Fruit fly (Drosophila melanogaster) whole organism, embryonic: Measurements from ENCODE around the gene Sf3b1.

Experiments used
- Antp ChIP-seq: fragments of 200-800 bp; sonication (Bioruptor generic); optimal IDR thresholded peaks from 3 replicates; lab custom pipeline; 2016; ENCODE audit warnings: missing biosample characterization, missing genetic modification characterization
- Asciz ChIP-seq: fragments of 200-800 bp; sonication (Bioruptor generic); optimal IDR thresholded peaks from 2 replicates; lab custom pipeline; 2017; ENCODE audit warnings: missing biosample characterization, mild to moderate bottlenecking, missing genetic modification characterization, missing genetic modification reagents
- CG10959 ChIP-seq: fragments of 200-800 bp; sonication (Bioruptor generic); IDR thresholded peaks from 2 replicates; pipeline ENCODE4 v1.3.6; 2022; ENCODE audit warnings: missing biosample characterization, missing genetic modification characterization
- CG11085 ChIP-seq: fragments of 200-800 bp; sonication (Bioruptor generic); IDR thresholded peaks from 2 replicates; pipeline ENCODE4 v1.3.6; 2022; ENCODE audit warnings: missing biosample characterization, missing genetic modification characterization
- CG11093 ChIP-seq: fragments of 200-800 bp; sonication (Bioruptor generic); IDR thresholded peaks from 3 replicates; pipeline ENCODE4 v1.3.6; 2022; ENCODE audit warnings: missing biosample characterization, missing genetic modification characterization
- CG12104 ChIP-seq: fragments of 200-800 bp; sonication (Bioruptor generic); optimal IDR thresholded peaks from 3 replicates; lab custom pipeline; 2016; ENCODE audit warnings: missing biosample characterization, missing genetic modification characterization
- CG12155 ChIP-seq: fragments of 200-800 bp; sonication (Bioruptor generic); optimal IDR thresholded peaks from 3 replicates; lab custom pipeline; 2016; ENCODE audit warnings: missing biosample characterization, missing genetic modification characterization
- CG12391 ChIP-seq: fragments of 200-800 bp; sonication (Bioruptor generic); optimal IDR thresholded peaks from 3 replicates; lab custom pipeline; 2018; ENCODE audit warnings: missing biosample characterization, mild to moderate bottlenecking, missing genetic modification characterization, moderate library complexity
- CG15514 ChIP-seq: fragments of 200-800 bp; sonication (Bioruptor generic); optimal IDR thresholded peaks from 3 replicates; lab custom pipeline; 2017; ENCODE audit warnings: missing biosample characterization, missing genetic modification characterization, mild to moderate bottlenecking, moderate library complexity, missing genetic modification reagents
- CG15696 ChIP-seq: fragments of 200-800 bp; sonication (Bioruptor generic); optimal IDR thresholded peaks from 2 replicates; lab custom pipeline; 2019; ENCODE audit warnings: missing biosample characterization, mild to moderate bottlenecking, missing genetic modification characterization, moderate library complexity
- CG16813 ChIP-seq: fragments of 200-800 bp; sonication (Bioruptor generic); IDR thresholded peaks from 3 replicates; pipeline ENCODE4 v1.3.6; 2022; ENCODE audit warnings: missing biosample characterization, missing genetic modification characterization; ENCODE audit not compliant: partially characterized antibody
- CG17186 ChIP-seq: fragments of 200-800 bp; sonication (Bioruptor generic); optimal IDR thresholded peaks from 3 replicates; lab custom pipeline; 2017; ENCODE audit warnings: missing biosample characterization, missing genetic modification reagents, missing genetic modification characterization
- CG2120 ChIP-seq: fragments of 200-800 bp; sonication (Bioruptor generic); optimal IDR thresholded peaks from 3 replicates; lab custom pipeline; 2016; ENCODE audit warnings: missing biosample characterization, missing genetic modification characterization
- CG30403 ChIP-seq: fragments of 200-800 bp; sonication (Bioruptor generic); optimal IDR thresholded peaks from 3 replicates; lab custom pipeline; 2016; ENCODE audit warnings: missing biosample characterization, missing genetic modification characterization
- CG32767 ChIP-seq: fragments of 200-800 bp; sonication (Bioruptor generic); IDR thresholded peaks from 2 replicates; pipeline ENCODE4 v1.3.6; 2022; ENCODE audit warnings: missing biosample characterization, missing genetic modification characterization
- CG33213 ChIP-seq: fragments of 200-800 bp; sonication (Bioruptor generic); optimal IDR thresholded peaks from 3 replicates; lab custom pipeline; 2016; ENCODE audit warnings: missing biosample characterization, missing genetic modification characterization
- CG3726 ChIP-seq: fragments of 200-800 bp; sonication (Bioruptor generic); IDR thresholded peaks from 3 replicates; pipeline ENCODE4, ENCODE4 v1.3.6; 2022; ENCODE audit warnings: missing biosample characterization, missing genetic modification characterization
- CG5953 ChIP-seq: fragments of 200-800 bp; sonication (Bioruptor generic); IDR thresholded peaks from 2 replicates; pipeline ENCODE4 v1.3.6; 2022; ENCODE audit warnings: missing biosample characterization, missing genetic modification characterization
- CG6854 ChIP-seq: fragments of 200-800 bp; sonication (Bioruptor generic); optimal IDR thresholded peaks from 3 replicates; lab custom pipeline; 2017; ENCODE audit warnings: missing biosample characterization, mild to moderate bottlenecking, missing genetic modification characterization
- CG8290 ChIP-seq, 3 experiments: fragments of 200-800 bp; sonication (Bioruptor generic); optimal IDR thresholded peaks; 2 replicates each; lab custom pipeline; 2016 to 2019; ENCODE audit warnings: missing biosample characterization in 3 of 3, missing genetic modification characterization in 3 of 3, mild to moderate bottlenecking in 2 of 3, moderate library complexity in 1 of 3
- CTCF ChIP-seq: fragments of 200-800 bp; sonication (Bioruptor generic); optimal IDR thresholded peaks from 2 replicates; lab custom pipeline; 2017; ENCODE audit warnings: missing biosample characterization, mild to moderate bottlenecking, missing genetic modification characterization, moderate library complexity
- Deaf1 ChIP-seq: fragments of 200-800 bp; optimal IDR thresholded peaks from 3 replicates; lab custom pipeline; 2019; ENCODE audit warnings: missing biosample characterization, mild to moderate bottlenecking, missing genetic modification characterization, moderate library complexity
- Dfd ChIP-seq, 2 experiments: fragments of >200 bp; optimal IDR thresholded peaks; 2 replicates each; lab custom pipeline; 2017; ENCODE audit warnings: missing biosample characterization in 2 of 2, missing genetic modification characterization in 2 of 2
- Doc2 ChIP-seq: fragments of 200-800 bp; sonication (Bioruptor generic); IDR thresholded peaks from 2 replicates; pipeline ENCODE4 v1.3.6; 2022; ENCODE audit warnings: missing biosample characterization, missing genetic modification characterization
- Ets65A ChIP-seq: fragments of 200-800 bp; sonication (Bioruptor generic); peaks from one replicate; lab custom pipeline; 2016; ENCODE audit warnings: missing biosample characterization, missing genetic modification characterization
- HLH3B ChIP-seq: fragments of 200-800 bp; sonication (Bioruptor generic); IDR thresholded peaks from 2 replicates; pipeline ENCODE4 v1.3.6; 2022; ENCODE audit warnings: missing biosample characterization, missing genetic modification characterization
- HLH54F ChIP-seq: fragments of 200-800 bp; sonication (Bioruptor generic); optimal IDR thresholded peaks from 3 replicates; lab custom pipeline; 2016; ENCODE audit warnings: missing biosample characterization, missing genetic modification characterization
- Hand ChIP-seq: fragments of 200-800 bp; sonication (Bioruptor generic); optimal IDR thresholded peaks from 2 replicates; lab custom pipeline; 2017; ENCODE audit warnings: mild to moderate bottlenecking, missing biosample characterization, missing genetic modification reagents, missing genetic modification characterization
- Hr3 ChIP-seq: fragments of 200-800 bp; sonication (Bioruptor generic); optimal IDR thresholded peaks from 3 replicates; lab custom pipeline; 2016; ENCODE audit warnings: missing biosample characterization, missing genetic modification characterization
- Lpt ChIP-seq: fragments of >200 bp; optimal IDR thresholded peaks from 2 replicates; lab custom pipeline; 2018; ENCODE audit warnings: missing biosample characterization, missing genetic modification characterization
- Neu2 ChIP-seq: fragments of 200-800 bp; sonication (Bioruptor generic); optimal IDR thresholded peaks from 3 replicates; lab custom pipeline; 2016; ENCODE audit warnings: missing biosample characterization, missing genetic modification characterization, borderline replicate concordance
- Sin3A ChIP-seq: fragments of >200 bp; optimal IDR thresholded peaks from 2 replicates; lab custom pipeline; 2018
- Vsx1 ChIP-seq: fragments of 200-800 bp; sonication (Bioruptor generic); optimal IDR thresholded peaks from 2 replicates; lab custom pipeline; 2017; ENCODE audit warnings: missing biosample characterization, mild to moderate bottlenecking, missing genetic modification characterization, missing genetic modification reagents
- az2 ChIP-seq: fragments of 200-800 bp; sonication (Bioruptor generic); optimal IDR thresholded peaks from 3 replicates; lab custom pipeline; 2016; ENCODE audit warnings: missing biosample characterization, missing genetic modification characterization
- bsh ChIP-seq, 2 experiments: fragments of 200-800 bp; sonication (Bioruptor generic); optimal IDR thresholded peaks; 2 replicates each; lab custom pipeline; 2017 to 2018; ENCODE audit warnings: mild to moderate bottlenecking in 2 of 2, missing biosample characterization in 2 of 2, missing genetic modification characterization in 2 of 2, moderate library complexity in 1 of 2
- cg ChIP-seq: fragments of 200-800 bp; sonication (Bioruptor generic); optimal IDR thresholded peaks from 3 replicates; lab custom pipeline; 2019; ENCODE audit warnings: missing biosample characterization, mild to moderate bottlenecking, missing genetic modification characterization, moderate library complexity
- chm ChIP-seq: fragments of 200-800 bp; sonication (Bioruptor generic); IDR thresholded peaks from 2 replicates; pipeline ENCODE4 v1.3.6; 2022; ENCODE audit warnings: missing biosample characterization, missing genetic modification characterization
- croc ChIP-seq: fragments of 200-800 bp; sonication (Bioruptor generic); conservative IDR thresholded peaks from 3 replicates; pipeline ENCODE4 v1.3.6; 2022; ENCODE audit warnings: missing biosample characterization, missing genetic modification characterization
- crol ChIP-seq: fragments of 200-800 bp; sonication (Bioruptor generic); IDR thresholded peaks from 2 replicates; pipeline ENCODE4 v1.3.6; 2022; ENCODE audit warnings: missing biosample characterization, missing genetic modification characterization
- en ChIP-seq: fragments of 200-800 bp; sonication (Bioruptor generic); optimal IDR thresholded peaks from 2 replicates; lab custom pipeline; 2016; ENCODE audit warnings: missing biosample characterization, missing genetic modification characterization
- gcm2 ChIP-seq: fragments of 200-800 bp; sonication (Bioruptor generic); optimal IDR thresholded peaks from 2 replicates; lab custom pipeline; 2016; ENCODE audit warnings: missing biosample characterization, missing genetic modification characterization
- gem ChIP-seq: fragments of 200-800 bp; sonication (Bioruptor generic); optimal IDR thresholded peaks from 2 replicates; lab custom pipeline; 2019; ENCODE audit warnings: missing biosample characterization, mild to moderate bottlenecking, missing genetic modification characterization, moderate library complexity
- grn ChIP-seq: fragments of 200-800 bp; sonication (Bioruptor generic); optimal IDR thresholded peaks from 3 replicates; lab custom pipeline; 2017; ENCODE audit warnings: missing biosample characterization, missing genetic modification characterization
- mirr ChIP-seq: fragments of 200-800 bp; sonication (Bioruptor generic); optimal IDR thresholded peaks from 3 replicates; lab custom pipeline; 2018; ENCODE audit warnings: missing biosample characterization, mild to moderate bottlenecking, missing genetic modification characterization
- pho ChIP-seq: fragments of 200-800 bp; sonication (Bioruptor generic); optimal IDR thresholded peaks from 2 replicates; lab custom pipeline; 2016; ENCODE audit warnings: missing biosample characterization, missing genetic modification characterization
- pum ChIP-seq: fragments of 200-800 bp; sonication (Bioruptor generic); optimal IDR thresholded peaks from 2 replicates; lab custom pipeline; 2016; ENCODE audit warnings: missing biosample characterization, missing genetic modification characterization
- salm ChIP-seq: fragments of 200-800 bp; sonication (Bioruptor generic); optimal IDR thresholded peaks from 2 replicates; lab custom pipeline; 2018; ENCODE audit warnings: missing biosample characterization, mild to moderate bottlenecking, missing genetic modification characterization
- sens-2 ChIP-seq: fragments of 200-800 bp; sonication (Bioruptor generic); IDR thresholded peaks from 2 replicates; pipeline ENCODE4 v1.3.6; 2022; ENCODE audit warnings: missing biosample characterization, missing genetic modification characterization
- tin ChIP-seq: fragments of 200-800 bp; sonication (Bioruptor generic); optimal IDR thresholded peaks from 3 replicates; lab custom pipeline; 2016; ENCODE audit warnings: missing biosample characterization, missing genetic modification characterization
- tx ChIP-seq: fragments of 200-800 bp; sonication (Bioruptor generic); optimal IDR thresholded peaks from 2 replicates; lab custom pipeline; 2016; ENCODE audit warnings: missing biosample characterization, missing genetic modification characterization

The Sf3b1 gene

dm6 chr2L:530245-530644 lies 37.9 kb upstream of the Sf3b1 start (continued):
- TF ChIP-seq CG15696 (tag; lab: Kevin White, UChicago) (no peak), CG10959 (no peak), en (GFP tag; lab: Kevin White, UChicago) (no peak), Antp (GFP tag; lab: Kevin White, UChicago) (peak; percentile 46), Hr3 (GFP tag; lab: Kevin White, UChicago) (peak; percentile 14), Vsx1 (GFP tag; lab: Kevin White, UChicago) (no peak), CG32767 (GFP tag; lab: Robert Waterston, UW) (no peak), CG30403 (GFP tag; lab: Kevin White, UChicago) (peak; percentile 11), pho (no peak), CG12391 (tag; lab: Kevin White, UChicago) (peak; percentile 12), Lpt (no peak), az2 (no peak), Deaf1 (tag; lab: Kevin White, UChicago) (no peak), tin (GFP tag; lab: Kevin White, UChicago) (peak; percentile 33), gem (tag; lab: Kevin White, UChicago) (no peak), CG3726 (GFP tag; lab: Robert Waterston, UW) (no peak), sens-2 (GFP tag; lab: Robert Waterston, UW) (no peak), HLH3B (0 out of 2 replicates have a peak, but pooled peaks have one; percentile 4), Ets65A (GFP tag; lab: Kevin White, UChicago) (peak; percentile 74), CG2120 (GFP tag; lab: Kevin White, UChicago) (no peak), CG33213 (GFP tag; lab: Kevin White, UChicago) (no peak), CG12155 (no peak)

- TF ChIP-seq CG11093 (no peak), Doc2 (no peak), crol (GFP tag; lab: Robert Waterston, UW) (peak; percentile 79), Hand (GFP tag; lab: Kevin White, UChicago) (no peak), CG15514 (GFP tag; lab: Kevin White, UChicago) (no peak), CG17186 (GFP tag; lab: Kevin White, UChicago) (no peak), tx (GFP tag; lab: Kevin White, UChicago) (no peak), chm (GFP tag; lab: Robert Waterston, UW) (no peak), croc (GFP tag; lab: Robert Waterston, UW) (no peak), Dfd (GFP tag; optimal IDR thresholded peaks at IDR 0.05; lab: Kevin White, UChicago) (no peak), salm (tag; lab: Kevin White, UChicago) (no peak), grn (GFP tag; lab: Kevin White, UChicago) (peak; percentile 81)
- TF ChIP-seq, all 482 proteins: peak for 2
Observed at dm6 chr2L:533734-534133, 34.4 kb upstream of the Sf3b1 start.

dm6 chr2L:540572-541210 lies 27.4 kb upstream of the Sf3b1 start:
- no peak for TF ChIP-seq pum (GFP tag; lab: Kevin White, UChicago)
- peak; percentile 92 for TF ChIP-seq CG8290 (GFP tag; optimal IDR thresholded peaks at IDR 0.05; lab: Kevin White, UChicago)
- TF ChIP-seq CG8290 (tag; optimal IDR thresholded peaks at IDR 0.05; lab: Kevin White, UChicago), result peak; percentile 76 to 92
- peak; percentile 57 for TF ChIP-seq CTCF (GFP tag; lab: Kevin White, UChicago)
- no peak for TF ChIP-seq gcm2 (GFP tag; lab: Kevin White, UChicago)
- no peak for TF ChIP-seq bsh (GFP tag; optimal IDR thresholded peaks at IDR 0.05; lab: Kevin White, UChicago)
- TF ChIP-seq CG33213 (GFP tag; lab: Kevin White, UChicago), result peak; percentile 97
- no peak for TF ChIP-seq CG6854 (GFP tag; lab: Kevin White, UChicago)
- no peak for TF ChIP-seq HLH54F (GFP tag; lab: Kevin White, UChicago)
- no peak for TF ChIP-seq CG5953 (GFP tag; lab: Robert Waterston, UW)
- TF ChIP-seq CG12104 (GFP tag; lab: Kevin White, UChicago), result no peak
- peak; percentile 58; the same call in 1 of the 3 replicates for TF ChIP-seq CG16813
- no peak for TF ChIP-seq Asciz (GFP tag; lab: Kevin White, UChicago)
- peak; percentile 37 for TF ChIP-seq mirr (GFP tag; lab: Kevin White, UChicago)
- TF ChIP-seq CG11085, result no peak
- TF ChIP-seq HLH3B, result no peak
- TF ChIP-seq Neu2 (GFP tag; lab: Kevin White, UChicago), result no peak
- no peak for TF ChIP-seq CG12155
- TF ChIP-seq cg (GFP tag; lab: Kevin White, UChicago), result peak; percentile 21
- peak; percentile 21 for TF ChIP-seq Sin3A
